Worm (Caenorhabditis elegans) whole organism, midembryonic: Measurements from ENCODE around the gene C54C6.7.

Experiments used
- T22C8.4 ChIP-seq: fragments of 200-800 bp; sonication (Bioruptor generic); IDR thresholded peaks from 2 replicates; pipeline ENCODE4 v1.3.6; 2022; ENCODE audit warnings: missing genetic modification characterization, missing compliant biosample characterization
- cog-1 ChIP-seq: sonication (generic microtip); optimal IDR thresholded peaks from 2 replicates; lab custom pipeline; 2016; ENCODE audit warnings: missing genetic modification characterization, missing compliant biosample characterization
- flt-1 ChIP-seq: fragments of 200-800 bp; sonication (Bioruptor generic); IDR thresholded peaks from 2 replicates; pipeline ENCODE4 v1.3.6; 2022; ENCODE audit warnings: missing genetic modification characterization, missing compliant biosample characterization
- klf-2 ChIP-seq: fragments of 200-800 bp; sonication (Bioruptor generic); conservative IDR thresholded peaks from 2 replicates; pipeline ENCODE4 v1.3.6; 2022; ENCODE audit warnings: missing genetic modification reagents, missing genetic modification characterization, missing compliant biosample characterization

- TF ChIP-seq T22C8.4 (GFP tag; lab: Robert Waterston, UW), result no peak
- TF ChIP-seq flt-1 (GFP tag; lab: Robert Waterston, UW), result no peak
- TF ChIP-seq cog-1 (tag; lab: Kevin White, UChicago), result no peak
- no peak for TF ChIP-seq klf-2 (GFP tag; lab: Robert Waterston, UW)
Observed at ce11 chrIII:3571371-3571902, 25.2 kb upstream of the C54C6.7 start.
